Worm (Caenorhabditis elegans) whole organism, young adult: Measurements from ENCODE around the gene C54H2.4.

Experiments used
- B0035.1 ChIP-seq: sonication (generic microtip); optimal IDR thresholded peaks from 2 replicates; lab custom pipeline; 2016; ENCODE audit warnings: missing genetic modification characterization, mild to moderate bottlenecking, missing compliant biosample characterization, missing genotype, missing genetic modification reagents
- B0336.3 ChIP-seq: fragments of 200-800 bp; sonication (Bioruptor generic); IDR thresholded peaks from 2 replicates; pipeline ENCODE4 v1.3.6; 2022; ENCODE audit warnings: missing genetic modification characterization, missing compliant biosample characterization
- C06A6.2 ChIP-seq: fragments of 200-800 bp; sonication (Bioruptor generic); conservative IDR thresholded peaks from 2 replicates; pipeline ENCODE4 v1.3.6; 2022; ENCODE audit warnings: missing genetic modification characterization, missing compliant biosample characterization
- F10E7.11 ChIP-seq: sonication (generic microtip); optimal IDR thresholded peaks from 2 replicates; lab custom pipeline; 2017; ENCODE audit warnings: mild to moderate bottlenecking, missing genetic modification characterization, moderate library complexity, missing compliant biosample characterization
- F37B4.10 ChIP-seq: fragments of 200-800 bp; sonication (Bioruptor generic); IDR thresholded peaks from 2 replicates; pipeline ENCODE4 v1.3.6; 2022; ENCODE audit warnings: missing genetic modification characterization, missing compliant biosample characterization
- F57A8.1 ChIP-seq: fragments of 200-800 bp; sonication (Bioruptor generic); optimal IDR thresholded peaks from 2 replicates; lab custom pipeline; 2018; ENCODE audit warnings: mild to moderate bottlenecking, missing genetic modification characterization, moderate library complexity, missing compliant biosample characterization
- F57C9.4 ChIP-seq: sonication (generic microtip); optimal IDR thresholded peaks from 2 replicates; lab custom pipeline; 2017; ENCODE audit warnings: mild to moderate bottlenecking, missing genetic modification characterization, missing compliant biosample characterization
- K12H6.12 ChIP-seq: fragments of 200-800 bp; sonication (Bioruptor generic); optimal IDR thresholded peaks from 2 replicates; lab custom pipeline; 2018; ENCODE audit warnings: mild to moderate bottlenecking, missing genetic modification characterization, missing compliant biosample characterization
- Y53G8AR.9 ChIP-seq: fragments of 200-800 bp; sonication (Bioruptor generic); conservative IDR thresholded peaks from 2 replicates; pipeline ENCODE4 v1.3.6; 2022; ENCODE audit warnings: missing genetic modification reagents, missing genetic modification characterization, missing compliant biosample characterization
- ZK185.1 ChIP-seq: sonication (generic microtip); optimal IDR thresholded peaks from 2 replicates; lab custom pipeline; 2016; ENCODE audit warnings: mild to moderate bottlenecking, missing genetic modification characterization, missing compliant biosample characterization; ENCODE audit not compliant: poor library complexity, severe bottlenecking
- aptf-2 ChIP-seq: fragments of 200-800 bp; sonication (Bioruptor generic); conservative IDR thresholded peaks from 2 replicates; pipeline ENCODE4 v1.3.6; 2022; ENCODE audit warnings: missing genetic modification reagents, missing genetic modification characterization, missing compliant biosample characterization
- aptf-3 ChIP-seq: fragments of 200-800 bp; sonication (Bioruptor generic); IDR thresholded peaks from 2 replicates; pipeline ENCODE4 v1.3.6; 2022; ENCODE audit warnings: missing genetic modification characterization, missing compliant biosample characterization
- atf-7 ChIP-seq: sonication (generic microtip); optimal IDR thresholded peaks from 2 replicates; lab custom pipeline; 2017; ENCODE audit warnings: mild to moderate bottlenecking, missing genetic modification characterization, missing compliant biosample characterization
- athp-1 ChIP-seq: sonication (generic microtip); optimal IDR thresholded peaks from 2 replicates; lab custom pipeline; 2017; ENCODE audit warnings: mild to moderate bottlenecking, missing genetic modification characterization, missing compliant biosample characterization
- attf-3 ChIP-seq: fragments of 200-800 bp; sonication (Bioruptor generic); conservative IDR thresholded peaks from 2 replicates; pipeline ENCODE4 v1.3.6; 2022; ENCODE audit warnings: missing genetic modification reagents, missing genetic modification characterization, missing compliant biosample characterization
- ccch-3 ChIP-seq: fragments of 200-800 bp; sonication (Bioruptor generic); optimal IDR thresholded peaks from 2 replicates; lab custom pipeline; 2018; ENCODE audit warnings: mild to moderate bottlenecking, missing genetic modification characterization, missing compliant biosample characterization
- ceh-91 ChIP-seq: fragments of 200-800 bp; sonication (Bioruptor generic); IDR thresholded peaks from 2 replicates; pipeline ENCODE4 v1.3.6; 2022; ENCODE audit warnings: missing genetic modification reagents, missing genetic modification characterization, missing compliant biosample characterization
- die-1 ChIP-seq: sonication (generic microtip); optimal IDR thresholded peaks from 2 replicates; lab custom pipeline; 2016; ENCODE audit warnings: missing genotype, mild to moderate bottlenecking, missing genetic modification characterization, missing compliant biosample characterization
- dox-1 ChIP-seq: fragments of 200-800 bp; sonication (Bioruptor generic); IDR thresholded peaks from 2 replicates; pipeline ENCODE4 v1.3.6; 2022; ENCODE audit warnings: missing genetic modification reagents, missing genetic modification characterization, missing compliant biosample characterization
- dpff-1 ChIP-seq: sonication (generic microtip); optimal IDR thresholded peaks from 2 replicates; lab custom pipeline; 2017; ENCODE audit warnings: mild to moderate bottlenecking, missing genetic modification characterization, missing compliant biosample characterization
- dpl-1 ChIP-seq: fragments of 150-350 bp; optimal IDR thresholded peaks from 2 replicates; lab custom pipeline; 2014; ENCODE audit warnings: missing biosample characterization, missing genetic modification reagents, missing genetic modification characterization
- efl-1 ChIP-seq: fragments of 150-350 bp; optimal IDR thresholded peaks from 2 replicates; lab custom pipeline; 2014; ENCODE audit warnings: missing biosample characterization, missing genetic modification reagents, missing genetic modification characterization
- ekl-4 ChIP-seq: fragments of 200-800 bp; sonication (Bioruptor generic); IDR thresholded peaks from 2 replicates; pipeline ENCODE4 v1.3.6; 2022; ENCODE audit warnings: missing genetic modification reagents, missing genetic modification characterization, missing compliant biosample characterization
- him-1 ChIP-seq: sonication (generic microtip); optimal IDR thresholded peaks from 2 replicates; lab custom pipeline; 2016; ENCODE audit warnings: missing genotype, missing genetic modification reagents, missing genetic modification characterization, missing compliant biosample characterization
- hmg-1.2 ChIP-seq: fragments of 200-800 bp; sonication (Bioruptor generic); IDR thresholded peaks from 2 replicates; pipeline ENCODE4 v1.3.6; 2022; ENCODE audit warnings: missing genetic modification reagents, missing genetic modification characterization, missing compliant biosample characterization
- let-526 ChIP-seq: fragments of 200-800 bp; sonication (Bioruptor generic); IDR thresholded peaks from 2 replicates; pipeline ENCODE4 v1.3.6; 2022; ENCODE audit warnings: missing genetic modification reagents, missing genetic modification characterization, missing compliant biosample characterization
- let-607 ChIP-seq, 2 experiments: fragments of 200-800 bp in 1 of 2; sonication (Bioruptor generic) in 1 of 2; sonication (generic microtip) in 1 of 2; optimal IDR thresholded peaks; 2 replicates each; lab custom pipeline; 2016 to 2018; ENCODE audit warnings: mild to moderate bottlenecking in 2 of 2, missing compliant biosample characterization in 2 of 2, missing genetic modification characterization in 2 of 2, moderate library complexity in 2 of 2, missing genotype in 1 of 2
- lin-26 ChIP-seq: fragments of 200-800 bp; sonication (Bioruptor generic); IDR thresholded peaks from 2 replicates; pipeline ENCODE4 v1.3.6; 2022; ENCODE audit warnings: missing genetic modification reagents, missing genetic modification characterization, missing compliant biosample characterization
- lin-40 ChIP-seq: sonication (generic microtip); optimal IDR thresholded peaks from 2 replicates; lab custom pipeline; 2016; ENCODE audit warnings: missing genetic modification characterization, mild to moderate bottlenecking, missing compliant biosample characterization, missing genotype, missing genetic modification reagents
- lsl-1 ChIP-seq: fragments of 200-800 bp; sonication (Bioruptor generic); optimal IDR thresholded peaks from 2 replicates; lab custom pipeline; 2018; ENCODE audit warnings: mild to moderate bottlenecking, missing genetic modification characterization, moderate library complexity, missing compliant biosample characterization
- madf-10 ChIP-seq: sonication (generic microtip); optimal IDR thresholded peaks from 2 replicates; lab custom pipeline; 2016; ENCODE audit warnings: mild to moderate bottlenecking, missing genetic modification characterization, missing compliant biosample characterization
- madf-3 ChIP-seq: fragments of 200-800 bp; sonication (Bioruptor generic); IDR thresholded peaks from 2 replicates; pipeline ENCODE4 v1.3.6; 2022; ENCODE audit warnings: missing genetic modification reagents, missing genetic modification characterization, missing compliant biosample characterization
- madf-6 ChIP-seq: fragments of 200-800 bp; sonication (Bioruptor generic); IDR thresholded peaks from 2 replicates; pipeline ENCODE4 v1.3.6; 2022; ENCODE audit warnings: missing genetic modification reagents, missing genetic modification characterization, missing compliant biosample characterization
- nfya-2 ChIP-seq: fragments of 200-800 bp; sonication (Bioruptor generic); IDR thresholded peaks from 2 replicates; pipeline ENCODE4 v1.3.6; 2022; ENCODE audit warnings: missing genetic modification reagents, missing genetic modification characterization, missing compliant biosample characterization
- nhr-80 ChIP-seq: sonication (generic microtip); optimal IDR thresholded peaks from 2 replicates; lab custom pipeline; 2016; ENCODE audit warnings: missing genetic modification characterization, missing compliant biosample characterization
- pbrm-1 ChIP-seq: fragments of 200-800 bp; sonication (Bioruptor generic); IDR thresholded peaks from 2 replicates; pipeline ENCODE4 v1.3.6; 2022; ENCODE audit warnings: missing genetic modification reagents, missing genetic modification characterization, missing compliant biosample characterization
- pha-4 ChIP-seq: fragments of 150-350 bp; sonication (generic microtip); optimal IDR thresholded peaks from 2 replicates; lab custom pipeline; 2014; ENCODE audit warnings: missing biosample characterization, missing genetic modification reagents, missing genetic modification characterization
- rcor-1 ChIP-seq: fragments of 200-800 bp; sonication (Bioruptor generic); IDR thresholded peaks from 2 replicates; pipeline ENCODE4 v1.3.6; 2022; ENCODE audit warnings: missing genetic modification reagents, missing genetic modification characterization, missing compliant biosample characterization
- repo-1 ChIP-seq: sonication (generic microtip); optimal IDR thresholded peaks from 2 replicates; lab custom pipeline; 2017; ENCODE audit warnings: mild to moderate bottlenecking, missing genetic modification characterization, missing compliant biosample characterization
- rpc-1 ChIP-seq, 2 experiments: fragments of 150-350 bp in 1 of 2; sonication (generic microtip) in 1 of 2; optimal IDR thresholded peaks; 2 replicates each; lab custom pipeline; 2014 to 2018; ENCODE audit warnings: missing biosample characterization in 1 of 2, missing genetic modification characterization in 1 of 2, missing genetic modification reagents in 1 of 2, missing genotype in 1 of 2
- somi-1 ChIP-seq: fragments of 200-800 bp; sonication (Bioruptor generic); optimal IDR thresholded peaks from 2 replicates; lab custom pipeline; 2018; ENCODE audit warnings: mild to moderate bottlenecking, missing genetic modification characterization, missing compliant biosample characterization
- tbp1 ChIP-seq: fragments of 200-800 bp; sonication (Bioruptor generic); optimal IDR thresholded peaks from 2 replicates; lab custom pipeline; 2018; ENCODE audit warnings: mild to moderate bottlenecking, missing genetic modification characterization, missing compliant biosample characterization
- xnd-1 ChIP-seq: sonication (generic microtip); optimal IDR thresholded peaks from 2 replicates; lab custom pipeline; 2016; ENCODE audit warnings: missing genotype, missing genetic modification reagents, missing genetic modification characterization, missing compliant biosample characterization
- zfh-2 ChIP-seq: fragments of 200-800 bp; sonication (Bioruptor generic); conservative IDR thresholded peaks from 2 replicates; pipeline ENCODE4 v1.3.6; 2022; ENCODE audit warnings: missing genetic modification reagents, missing genetic modification characterization, missing compliant biosample characterization
- zim-3 ChIP-seq: sonication (generic microtip); optimal IDR thresholded peaks from 2 replicates; lab custom pipeline; 2017; ENCODE audit warnings: mild to moderate bottlenecking, missing genetic modification characterization, moderate library complexity, missing compliant biosample characterization
- ztf-25 ChIP-seq: fragments of 200-800 bp; sonication (Bioruptor generic); IDR thresholded peaks from 2 replicates; pipeline ENCODE4 v1.3.6; 2022; ENCODE audit warnings: missing genetic modification reagents, missing genetic modification characterization, missing compliant biosample characterization
- ztf-28 ChIP-seq: fragments of 200-800 bp; sonication (Bioruptor generic); IDR thresholded peaks from 2 replicates; pipeline ENCODE4 v1.3.6; 2022; ENCODE audit warnings: missing genetic modification reagents, missing genetic modification characterization, missing compliant biosample characterization

Gene C54H2.4

DNA sequence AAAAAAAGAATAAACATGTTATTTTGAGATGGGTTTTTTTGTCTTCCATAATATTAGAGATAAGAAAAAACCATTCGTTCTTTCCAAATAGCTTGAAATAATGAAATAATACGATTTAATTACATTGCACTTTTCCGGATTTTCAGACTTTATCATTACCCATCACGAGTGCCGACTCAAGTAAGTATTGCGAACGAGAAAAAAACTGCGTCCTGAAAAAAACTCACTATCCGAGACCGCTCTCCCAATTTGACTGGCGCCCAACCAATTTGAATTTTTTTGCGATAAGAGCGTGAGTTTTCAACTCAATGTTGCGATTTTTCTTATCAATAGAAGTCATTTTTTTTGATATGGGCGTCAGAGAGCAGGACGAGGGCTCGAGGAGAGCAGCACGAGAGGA, 42.5 kb upstream of the C54H2.4 start (continued):
- no peak for TF ChIP-seq ztf-28 (GFP tag; lab: Robert Waterston, UW)
- no peak for TF ChIP-seq rcor-1 (GFP tag; lab: Robert Waterston, UW)
- TF ChIP-seq B0336.3 (GFP tag; lab: Robert Waterston, UW) = peak; percentile 24; the same call in 1 of the 2 replicates
- TF ChIP-seq ceh-91 (GFP tag; lab: Robert Waterston, UW) = no peak
- no peak for TF ChIP-seq efl-1 (GFP tag; lab: Kevin White, UChicago)
- TF ChIP-seq tbp1 (GFP tag; lab: Kevin White, UChicago) = no peak
- TF ChIP-seq somi-1 (GFP tag; lab: Kevin White, UChicago) = no peak
- no peak for TF ChIP-seq Y53G8AR.9 (GFP tag; lab: Robert Waterston, UW)
- peak; percentile 97 for TF ChIP-seq nhr-80 (tag; lab: Kevin White, UChicago)
- no peak for TF ChIP-seq C06A6.2 (GFP tag; lab: Robert Waterston, UW)
- no peak for TF ChIP-seq B0035.1
- peak; percentile 53 for TF ChIP-seq dox-1 (GFP tag; lab: Robert Waterston, UW)
- TF ChIP-seq atf-7 (tag; lab: Kevin White, UChicago) = peak; percentile 10

DNA sequence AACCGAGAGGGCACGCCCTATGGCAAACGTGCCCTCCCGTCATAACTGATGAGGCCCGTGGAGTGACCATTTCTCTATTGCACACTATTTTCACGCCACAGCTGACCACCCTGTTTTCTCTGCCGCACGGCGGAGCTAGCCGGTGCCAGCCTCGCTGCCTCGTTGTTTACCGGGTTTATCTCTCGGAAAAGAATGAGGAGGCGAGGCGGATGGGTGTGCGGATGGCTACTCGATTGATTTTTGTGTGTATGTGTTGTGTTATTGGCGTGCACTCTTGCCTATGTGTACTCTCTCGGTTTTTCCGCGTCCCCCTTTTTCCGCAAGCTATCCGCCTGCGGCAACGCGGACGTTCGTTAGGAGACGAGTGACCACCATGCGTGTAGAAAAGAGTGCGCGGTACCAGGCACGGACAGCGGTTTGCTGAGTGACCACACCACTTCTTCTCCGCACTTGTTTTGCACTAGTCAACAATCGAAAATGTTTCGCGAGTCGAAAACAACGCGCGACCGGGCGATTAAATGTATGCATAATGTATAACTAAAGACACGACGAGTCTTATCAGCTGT, 41.5 kb upstream of the C54H2.4 start:
- TF ChIP-seq madf-6 (GFP tag; lab: Robert Waterston, UW) (no peak), madf-10 (tag; lab: Kevin White, UChicago) (no peak), F57C9.4 (tag; lab: Kevin White, UChicago) (no peak), ZK185.1 (tag; lab: Kevin White, UChicago) (no peak), F37B4.10 (0 out of 2 replicates have a peak, but pooled peaks have one; percentile 79), repo-1 (tag; lab: Kevin White, UChicago) (no peak), lin-40 (tag; lab: Kevin White, UChicago) (peak; percentile 17), athp-1 (tag; lab: Kevin White, UChicago) (no peak), let-526 (0 out of 2 replicates have a peak, but pooled peaks have one; percentile 15), F57A8.1 (GFP tag; lab: Kevin White, UChicago) (no peak), attf-3 (GFP tag; lab: Robert Waterston, UW) (no peak), pbrm-1 (GFP tag; lab: Robert Waterston, UW) (no peak), zfh-2 (GFP tag; lab: Robert Waterston, UW) (peak; percentile 93), nfya-2 (GFP tag; lab: Robert Waterston, UW) (no peak), hmg-1.2 (GFP tag; lab: Robert Waterston, UW) (peak; percentile 39; the same call in 1 of the 2 replicates), somi-1 (GFP tag; lab: Kevin White, UChicago) (peak; percentile 31), ekl-4 (GFP tag; lab: Robert Waterston, UW) (no peak), madf-3 (GFP tag; lab: Robert Waterston, UW) (no peak), dpff-1 (tag; lab: Kevin White, UChicago) (no peak), ccch-3 (no peak), lsl-1 (GFP tag; lab: Kevin White, UChicago) (no peak), him-1 (tag; lab: Kevin White, UChicago) (no peak), ztf-25 (GFP tag; lab: Robert Waterston, UW) (no peak), rpc-1 (optimal IDR thresholded peaks at IDR 0.05; lab: Kevin White, UChicago) (no peak), rpc-1 (tag; optimal IDR thresholded peaks at IDR 0.05; lab: Kevin White, UChicago) (no peak), lin-26 (GFP tag; lab: Robert Waterston, UW) (no peak), aptf-3 (GFP tag; lab: Robert Waterston, UW) (no peak), xnd-1 (no peak), dpl-1 (no peak), aptf-2 (GFP tag; lab: Robert Waterston, UW) (no peak), rcor-1 (GFP tag; lab: Robert Waterston, UW) (0 out of 2 replicates have a peak, but pooled peaks have one; percentile 6), pha-4 (tag; lab: Kevin White, UChicago) (no peak), K12H6.12 (tag; lab: Kevin White, UChicago) (peak; percentile 67), F10E7.11 (no peak), zim-3 (tag; lab: Kevin White, UChicago) (peak; percentile 46), die-1 (tag; lab: Kevin White, UChicago) (no peak), C06A6.2 (GFP tag; lab: Robert Waterston, UW) (no peak), let-607 (tag; optimal IDR thresholded peaks at IDR 0.05; lab: Kevin White, UChicago) (no peak)
